Worm (Caenorhabditis elegans): ENCODE measurements around the gene ugt-62.

DNA sequence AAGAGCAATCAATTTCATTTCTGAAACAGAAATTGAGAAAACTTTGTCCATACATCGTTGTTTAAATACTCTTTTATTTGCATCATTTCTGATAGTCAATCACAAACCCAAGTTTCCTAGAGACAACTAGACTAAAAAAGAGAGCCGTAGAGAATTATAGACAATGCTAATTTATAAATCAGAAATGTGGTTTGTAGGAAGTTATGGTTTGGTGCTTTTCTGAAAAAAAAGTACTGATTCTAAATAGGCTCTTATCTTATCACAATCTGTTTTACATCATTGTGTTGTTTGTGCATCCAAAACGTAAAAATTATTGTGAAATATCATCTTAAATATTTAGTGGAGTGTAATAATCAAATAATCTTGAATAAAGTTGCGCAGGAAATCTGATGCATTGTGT is at the start of gene ugt-62:
- TF ChIP-seq sea-1 (GFP tag; conservative IDR thresholded peaks at IDR 0.05) = no peak
- TF ChIP-seq hmbx-1 (tag; optimal IDR thresholded peaks at IDR 0.05) = no peak
- TF ChIP-seq tbx-11 (GFP tag; IDR thresholded peaks at IDR 0.05) = no peak
- no peak for TF ChIP-seq ets-7 (tag; optimal IDR thresholded peaks at IDR 0.05)
- TF ChIP-seq ama-1 (optimal IDR thresholded peaks at IDR 0.05) = no peak
- no peak for TF ChIP-seq scrt-1 (GFP tag; IDR thresholded peaks at IDR 0.05)
- no peak for TF ChIP-seq hnd-1 (tag; optimal IDR thresholded peaks at IDR 0.05)
- TF ChIP-seq flt-1 (GFP tag; IDR thresholded peaks at IDR 0.05) = no peak
- TF ChIP-seq hmg-4 (GFP tag; optimal IDR thresholded peaks at IDR 0.05) = no peak
- no peak for TF ChIP-seq ceh-36 (tag; optimal IDR thresholded peaks at IDR 0.05)
- TF ChIP-seq B0310.2 (tag; optimal IDR thresholded peaks at IDR 0.05) = no peak
- TF ChIP-seq ceh-13 (GFP tag; optimal IDR thresholded peaks at IDR 0.05) = no peak
- no peak for TF ChIP-seq tra-4 (tag; optimal IDR thresholded peaks at IDR 0.05)
